Worm (Caenorhabditis elegans) whole organism, L4 larva: ENCODE measurements around the gene dnpp-1.

ENCODE experiments used
- D1046.2 ChIP-seq: fragments of 200-800 bp; sonication (Bioruptor generic); IDR thresholded peaks from 2 replicates; pipeline ENCODE4 v1.3.6; 2022; ENCODE audit warnings: missing genetic modification characterization, missing compliant biosample characterization
- F49E8.2 ChIP-seq: sonication (generic microtip); optimal IDR thresholded peaks from 2 replicates; lab custom pipeline; 2016; ENCODE audit warnings: missing compliant biosample characterization, mild to moderate bottlenecking, missing genetic modification characterization, borderline replicate concordance
- T20F7.1 ChIP-seq: fragments of 200-800 bp; sonication (Bioruptor generic); optimal IDR thresholded peaks from 2 replicates; lab custom pipeline; 2018; ENCODE audit warnings: mild to moderate bottlenecking, missing genetic modification characterization, missing compliant biosample characterization
- T26A8.4 ChIP-seq: fragments of 200-800 bp; sonication (Bioruptor generic); IDR thresholded peaks from 2 replicates; pipeline ENCODE4 v1.3.6; 2022; ENCODE audit warnings: missing genetic modification characterization, missing compliant biosample characterization
- Y48G9A.11 ChIP-seq: fragments of 200-800 bp; sonication (Bioruptor generic); IDR thresholded peaks from 2 replicates; pipeline ENCODE4 v1.3.6; 2022; ENCODE audit warnings: missing genetic modification reagents, missing genetic modification characterization, missing compliant biosample characterization
- aha-1 ChIP-seq: fragments of 150-350 bp; peaks from one replicate; lab custom pipeline; 2014; ENCODE audit warnings: missing biosample characterization, missing genetic modification characterization
- ama-1 ChIP-seq: fragments of 150-350 bp; optimal IDR thresholded peaks from 2 replicates; lab custom pipeline; 2014; ENCODE audit warnings: inconsistent platforms, mixed read lengths
- ceh-32 ChIP-seq: sonication (generic microtip); optimal IDR thresholded peaks from 2 replicates; lab custom pipeline; 2016; ENCODE audit warnings: mild to moderate bottlenecking, missing genetic modification characterization, missing compliant biosample characterization; ENCODE audit not compliant: poor library complexity
- ceh-44 ChIP-seq: fragments of 200-800 bp; sonication (Bioruptor generic); IDR thresholded peaks from 2 replicates; pipeline ENCODE4 v1.3.6; 2022; ENCODE audit warnings: missing genetic modification reagents, missing genetic modification characterization, missing compliant biosample characterization
- ceh-62 ChIP-seq: sonication (generic microtip); optimal IDR thresholded peaks from 2 replicates; lab custom pipeline; 2017; ENCODE audit warnings: missing biosample characterization, missing genetic modification characterization
- ctbp-1 ChIP-seq: fragments of 200-800 bp; sonication (Bioruptor generic); IDR thresholded peaks from 2 replicates; pipeline ENCODE4 v1.3.6; 2022; ENCODE audit warnings: missing genetic modification reagents, missing genetic modification characterization, missing compliant biosample characterization
- daf-12 ChIP-seq: fragments of 150-350 bp; optimal IDR thresholded peaks from 2 replicates; lab custom pipeline; 2014; ENCODE audit warnings: missing biosample characterization, missing genetic modification reagents, missing genetic modification characterization
- daf-16 ChIP-seq, 3 experiments: sonication (generic microtip); optimal IDR thresholded peaks; 2 replicates each; lab custom pipeline; 2016 to 2017; ENCODE audit warnings: missing genetic modification characterization in 3 of 3, missing genetic modification reagents in 3 of 3, mild to moderate bottlenecking in 2 of 3, missing compliant biosample characterization in 2 of 3, missing biosample characterization in 1 of 3, moderate library complexity in 1 of 3
- daf-19 ChIP-seq: fragments of 200-800 bp; sonication (Bioruptor generic); conservative IDR thresholded peaks from 2 replicates; pipeline ENCODE4 v1.3.6; 2022; ENCODE audit warnings: missing genetic modification characterization, missing compliant biosample characterization
- dmd-9 ChIP-seq: fragments of 200-800 bp; sonication (Bioruptor generic); IDR thresholded peaks from 2 replicates; pipeline ENCODE4 v1.3.6; 2022; ENCODE audit warnings: missing genetic modification reagents, missing genetic modification characterization, missing compliant biosample characterization
- dpl-1 ChIP-seq: fragments of 150-350 bp; optimal IDR thresholded peaks from 2 replicates; lab custom pipeline; 2014; ENCODE audit warnings: missing biosample characterization, missing genetic modification reagents, missing genetic modification characterization
- dve-1 ChIP-seq: sonication (generic microtip); optimal IDR thresholded peaks from 2 replicates; lab custom pipeline; 2017; ENCODE audit warnings: antibody characterized with exemption, mild to moderate bottlenecking, missing genetic modification characterization, missing compliant biosample characterization; ENCODE audit not compliant: insufficient read depth
- egl-43 ChIP-seq: fragments of 200-800 bp; sonication (Bioruptor generic); IDR thresholded peaks from 2 replicates; pipeline ENCODE4 v1.3.6; 2022; ENCODE audit warnings: missing genetic modification reagents, missing genetic modification characterization, missing compliant biosample characterization
- gei-8 ChIP-seq: fragments of 200-800 bp; sonication (Bioruptor generic); optimal IDR thresholded peaks from 2 replicates; lab custom pipeline; 2018; ENCODE audit warnings: mild to moderate bottlenecking, missing genetic modification characterization, missing compliant biosample characterization
- hlh-30 ChIP-seq: sonication (generic microtip); optimal IDR thresholded peaks from 2 replicates; lab custom pipeline; 2017; ENCODE audit warnings: antibody characterized with exemption, mild to moderate bottlenecking, missing genetic modification characterization, missing compliant biosample characterization; ENCODE audit not compliant: insufficient read depth
- lim-7 ChIP-seq: fragments of 200-800 bp; sonication (Bioruptor generic); IDR thresholded peaks from 2 replicates; pipeline ENCODE4 v1.3.6; 2022; ENCODE audit warnings: missing genetic modification characterization, missing compliant biosample characterization
- lin-13 ChIP-seq: fragments of 150-350 bp; optimal IDR thresholded peaks from 2 replicates; lab custom pipeline; 2014; ENCODE audit warnings: missing biosample characterization, missing genetic modification reagents, missing genetic modification characterization
- lin-38 ChIP-seq: fragments of 200-800 bp; sonication (Bioruptor generic); IDR thresholded peaks from 2 replicates; pipeline ENCODE4 v1.3.6; 2022; ENCODE audit warnings: missing genetic modification reagents, missing genetic modification characterization, missing compliant biosample characterization
- lin-39 ChIP-seq: fragments of 150-350 bp; optimal IDR thresholded peaks from 2 replicates; lab custom pipeline; 2014; ENCODE audit warnings: missing biosample characterization, missing genetic modification reagents, missing genetic modification characterization
- lir-3 ChIP-seq: sonication (generic microtip); optimal IDR thresholded peaks from 2 replicates; lab custom pipeline; 2016; ENCODE audit warnings: mild to moderate bottlenecking, missing genetic modification characterization, missing compliant biosample characterization
- lsy-2 ChIP-seq, 2 experiments: fragments of 150-350 bp in 1 of 2; sonication (generic microtip) in 1 of 2; optimal IDR thresholded peaks; 2 replicates each; lab custom pipeline; 2014 to 2017; ENCODE audit warnings: missing biosample characterization in 2 of 2, missing genetic modification characterization in 2 of 2
- madf-9 ChIP-seq: fragments of 200-800 bp; sonication (Bioruptor generic); conservative IDR thresholded peaks from 2 replicates; pipeline ENCODE4 v1.3.6; 2022; ENCODE audit warnings: missing genetic modification reagents, missing genetic modification characterization, missing compliant biosample characterization
- mdl-1 ChIP-seq, 2 experiments: fragments of 150-350 bp in 1 of 2; sonication (generic microtip) in 1 of 2; optimal IDR thresholded peaks; 2 replicates each; lab custom pipeline; 2014 to 2017; ENCODE audit warnings: missing biosample characterization in 2 of 2, missing genetic modification characterization in 2 of 2
- mep-1 ChIP-seq: fragments of 150-350 bp; sonication (generic microtip); optimal IDR thresholded peaks from 3 replicates; lab custom pipeline; 2014; ENCODE audit warnings: missing biosample characterization, missing genetic modification characterization
- mes-2 ChIP-seq: sonication (generic microtip); optimal IDR thresholded peaks from 2 replicates; lab custom pipeline; 2016; ENCODE audit warnings: missing genotype, mild to moderate bottlenecking, missing genetic modification characterization, missing compliant biosample characterization; ENCODE audit not compliant: poor library complexity, severe bottlenecking
- mxl-3 ChIP-seq: fragments of 200-800 bp; sonication (Bioruptor generic); optimal IDR thresholded peaks from 2 replicates; lab custom pipeline; 2018; ENCODE audit warnings: mild to moderate bottlenecking, missing genetic modification characterization, missing compliant biosample characterization
- nhr-25 ChIP-seq: sonication (generic microtip); optimal IDR thresholded peaks from 2 replicates; lab custom pipeline; 2017; ENCODE audit warnings: missing genetic modification characterization, mild to moderate bottlenecking, missing compliant biosample characterization, antibody characterized with exemption, moderate library complexity, borderline replicate concordance; ENCODE audit not compliant: insufficient read depth
- nhr-42 ChIP-seq: fragments of 200-800 bp; sonication (Bioruptor generic); IDR thresholded peaks from 2 replicates; pipeline ENCODE4 v1.3.6; 2022; ENCODE audit warnings: missing genetic modification characterization, missing compliant biosample characterization
- nhr-76 ChIP-seq: fragments of 150-350 bp; optimal IDR thresholded peaks from 2 replicates; lab custom pipeline; 2014; ENCODE audit warnings: missing biosample characterization, missing genetic modification characterization
- pha-4 ChIP-seq, 2 experiments: fragments of 150-350 bp in 1 of 2; fragments of 200-800 bp in 1 of 2; sonication (Bioruptor generic) in 1 of 2; IDR thresholded peaks in 1 of 2; optimal IDR thresholded peaks in 1 of 2; 2 replicates each; pipeline versions ENCODE4 v1.3.6 to Lab custom; 2014 to 2022; ENCODE audit warnings: missing genetic modification characterization in 2 of 2, missing genetic modification reagents in 2 of 2, missing biosample characterization in 1 of 2, missing compliant biosample characterization in 1 of 2
- rbr-2 ChIP-seq: sonication (generic microtip); optimal IDR thresholded peaks from 2 replicates; lab custom pipeline; 2016; ENCODE audit warnings: missing genotype, missing genetic modification characterization, missing compliant biosample characterization
- sdz-12 ChIP-seq: fragments of 200-800 bp; sonication (Bioruptor generic); optimal IDR thresholded peaks from 2 replicates; lab custom pipeline; 2018; ENCODE audit warnings: mild to moderate bottlenecking, missing genetic modification characterization, missing compliant biosample characterization
- snpc-1.2 ChIP-seq: fragments of 200-800 bp; sonication (Bioruptor generic); IDR thresholded peaks from 2 replicates; pipeline ENCODE4 v1.3.6; 2022; ENCODE audit warnings: missing genetic modification reagents, missing genetic modification characterization, missing compliant biosample characterization
- snpc-4 ChIP-seq: fragments of 150-350 bp; optimal IDR thresholded peaks from 2 replicates; lab custom pipeline; 2014; ENCODE audit warnings: missing biosample characterization, missing genetic modification characterization
- spr-1 ChIP-seq: sonication (generic microtip); optimal IDR thresholded peaks from 2 replicates; lab custom pipeline; 2016; ENCODE audit warnings: mild to moderate bottlenecking, missing genetic modification characterization, missing compliant biosample characterization
- spr-3 ChIP-seq: fragments of 200-800 bp; sonication (Bioruptor generic); optimal IDR thresholded peaks from 2 replicates; lab custom pipeline; 2018; ENCODE audit warnings: mild to moderate bottlenecking, missing genetic modification characterization, missing compliant biosample characterization
- tag-97 ChIP-seq: fragments of 200-800 bp; sonication (Bioruptor generic); IDR thresholded peaks from 2 replicates; pipeline ENCODE4 v1.3.6; 2022; ENCODE audit warnings: missing genetic modification characterization, missing compliant biosample characterization
- unc-62 ChIP-seq, 3 experiments: fragments of 150-350 bp in 1 of 3; sonication (generic microtip); optimal IDR thresholded peaks in 2 of 3; peaks in 1 of 3; 1 replicate in 1 of 3; 2 replicates in 2 of 3; lab custom pipeline; 2014 to 2017; ENCODE audit warnings: missing biosample characterization in 3 of 3, missing genetic modification characterization in 3 of 3, missing genetic modification reagents in 3 of 3, missing genotype in 1 of 3
- vab-7 ChIP-seq: fragments of 200-800 bp; sonication (Bioruptor generic); IDR thresholded peaks from 2 replicates; pipeline ENCODE4 v1.3.6; 2022; ENCODE audit warnings: missing genetic modification reagents, missing genetic modification characterization, missing compliant biosample characterization
- zag-1 ChIP-seq: fragments of 150-350 bp; optimal IDR thresholded peaks from 2 replicates; lab custom pipeline; 2014; ENCODE audit warnings: missing biosample characterization, missing genetic modification characterization
- zfp-3 ChIP-seq: fragments of 200-800 bp; sonication (Bioruptor generic); conservative IDR thresholded peaks from 2 replicates; pipeline ENCODE4 v1.3.6; 2022; ENCODE audit warnings: missing genetic modification reagents, missing genetic modification characterization, missing compliant biosample characterization

dnpp-1 gene

ce11 chrIII:5855637-5856179, 7.9 kb downstream of the dnpp-1 start, which contains the start of the genes cct-6 and alh-9 (continued):
- TF ChIP-seq mes-2 (peak; percentile 92), rbr-2 (tag; lab: Kevin White, UChicago) (peak; percentile 62), mxl-3 (GFP tag; lab: Kevin White, UChicago) (no peak), Y48G9A.11 (GFP tag; lab: Robert Waterston, UW) (no peak), nhr-42 (GFP tag; lab: Robert Waterston, UW) (no peak), vab-7 (GFP tag; lab: Robert Waterston, UW) (no peak), spr-1 (tag; lab: Kevin White, UChicago) (peak; percentile 9), T26A8.4 (GFP tag; lab: Robert Waterston, UW) (0 out of 2 replicates have a peak, but pooled peaks have one; percentile 53), aha-1 (tag; lab: Kevin White, UChicago) (peak; percentile 75), lim-7 (GFP tag; lab: Robert Waterston, UW) (no peak), zag-1 (tag; lab: Kevin White, UChicago) (no peak), gei-8 (GFP tag; lab: Kevin White, UChicago) (no peak), ceh-44 (no peak), dve-1 (tag; lab: Kevin White, UChicago) (peak; percentile 79), egl-43 (no peak), D1046.2 (GFP tag; lab: Robert Waterston, UW) (no peak), lir-3 (tag; lab: Kevin White, UChicago) (no peak), T20F7.1 (no peak), unc-62 (GFP tag; optimal IDR thresholded peaks at IDR 0.05 in 1 of 2; lab: Kevin White, UChicago) (no peak), unc-62 (tag; optimal IDR thresholded peaks at IDR 0.05; lab: Kevin White, UChicago) (no peak), daf-12 (tag; lab: Kevin White, UChicago) (no peak), ctbp-1 (GFP tag; lab: Robert Waterston, UW) (no peak), spr-3 (GFP tag; lab: Kevin White, UChicago) (no peak), madf-9 (GFP tag; lab: Robert Waterston, UW) (no peak), ceh-32 (tag; lab: Kevin White, UChicago) (no peak), daf-16 (GFP tag; optimal IDR thresholded peaks at IDR 0.05; lab: Kevin White, UChicago) (peak in 1 of 2 experiments; percentile 17), daf-16 (tag; optimal IDR thresholded peaks at IDR 0.05; lab: Kevin White, UChicago) (peak; percentile 65), nhr-76 (tag; lab: Kevin White, UChicago) (no peak), lin-13 (peak; percentile 80), dmd-9 (GFP tag; lab: Robert Waterston, UW) (no peak), pha-4 (GFP tag; IDR thresholded peaks at IDR 0.05; lab: Robert Waterston, UW) (peak; percentile 14; the same call in 1 of the 2 replicates), pha-4 (tag; optimal IDR thresholded peaks at IDR 0.05; lab: Kevin White, UChicago) (peak; percentile 93), snpc-4 (tag; lab: Kevin White, UChicago) (no peak), ceh-62 (tag; lab: Kevin White, UChicago) (no peak), mep-1 (peak; percentile 87)

- TF ChIP-seq hlh-30 (tag; lab: Kevin White, UChicago) (peak; percentile 23), lin-13 (peak; percentile 7), T26A8.4 (GFP tag; lab: Robert Waterston, UW) (0 out of 2 replicates have a peak, but pooled peaks have one; percentile 9), daf-19 (GFP tag; lab: Robert Waterston, UW) (0 out of 2 replicates have a peak, but pooled peaks have one; percentile 13), mdl-1 (tag; optimal IDR thresholded peaks at IDR 0.05; lab: Kevin White, UChicago) (no peak), F49E8.2 (peak; percentile 53), nhr-25 (tag; lab: Kevin White, UChicago) (no peak), tag-97 (GFP tag; lab: Robert Waterston, UW) (no peak), mes-2 (peak; percentile 76), pha-4 (GFP tag; IDR thresholded peaks at IDR 0.05; lab: Robert Waterston, UW) (peak; percentile 34; the same call in 1 of the 2 replicates), pha-4 (tag; optimal IDR thresholded peaks at IDR 0.05; lab: Kevin White, UChicago) (no peak), lin-39 (tag; lab: Kevin White, UChicago) (no peak), dve-1 (tag; lab: Kevin White, UChicago) (peak; percentile 32), daf-16 (GFP tag; optimal IDR thresholded peaks at IDR 0.05; lab: Kevin White, UChicago) (peak in 1 of 2 experiments; percentile 26), daf-16 (tag; optimal IDR thresholded peaks at IDR 0.05; lab: Kevin White, UChicago) (peak; percentile 31), ama-1 (peak; percentile 78), lin-38 (GFP tag; lab: Robert Waterston, UW) (peak; percentile 75), sdz-12 (GFP tag; lab: Kevin White, UChicago) (no peak), snpc-1.2 (GFP tag; lab: Robert Waterston, UW) (peak; percentile 27; the same call in 1 of the 2 replicates), lsy-2 (tag; optimal IDR thresholded peaks at IDR 0.05; lab: Kevin White, UChicago) (peak in 1 of 2 experiments; percentile 71), zfp-3 (peak; percentile 65), dpl-1 (peak; percentile 67)
These were observed 10.4 kb downstream of the dnpp-1 start, which contains the start of gene ddx-23 for ce11 chrIII:5853240-5853639. ddx-23 (minus strand) TSS chrIII:5853269.
